Fruit fly (Drosophila melanogaster): Measurements from ENCODE around the gene CG42394.
A peak's percentile ranks its signal among the peaks of the same experiment; 100 is the strongest.

The CG42394 gene

dm6 chr3R:10872148-10872783 is 22.6 kb downstream of the CG42394 start, which contains the start of gene Fdh:
Gene Fdh, minus strand, starts transcription at chr3R:10872381.
- no peak for TF ChIP-seq gt (GFP tag; IDR thresholded peaks at IDR 0.05)
- peak; percentile 84 for TF ChIP-seq CoRest (tag; optimal IDR thresholded peaks at IDR 0.05)
- peak; percentile 9 for TF ChIP-seq CG10543 (GFP tag; optimal IDR thresholded peaks at IDR 0.05)
- TF ChIP-seq dmrt11E (tag; optimal IDR thresholded peaks at IDR 0.05), result peak; percentile 79
- no peak for TF ChIP-seq trh (GFP tag; optimal IDR thresholded peaks at IDR 0.05)
- TF ChIP-seq tgo (GFP tag; IDR thresholded peaks at IDR 0.05), result peak; percentile 41; the same call in 2 of the 3 replicates
- TF ChIP-seq CG8290 (GFP tag; optimal IDR thresholded peaks at IDR 0.05), result peak; percentile 89
- peak; percentile 47 to 81 for TF ChIP-seq CG8290 (tag; optimal IDR thresholded peaks at IDR 0.05)
- peak; percentile 61 for TF ChIP-seq CG13296 (GFP tag; optimal IDR thresholded peaks at IDR 0.05)
- no peak for TF ChIP-seq Gug (GFP tag; IDR thresholded peaks at IDR 0.05)
- TF ChIP-seq pfk (GFP tag; optimal IDR thresholded peaks at IDR 0.05), result no peak
- TF ChIP-seq CG4730 (GFP tag; IDR thresholded peaks at IDR 0.05), result no peak
- no peak for TF ChIP-seq en (GFP tag; optimal IDR thresholded peaks at IDR 0.05)
- peak; percentile 54 for TF ChIP-seq unpg (GFP tag; optimal IDR thresholded peaks at IDR 0.05)
- peak; percentile 55 for TF ChIP-seq bab2 (GFP tag; optimal IDR thresholded peaks at IDR 0.05)
- TF ChIP-seq Hr3 (GFP tag; optimal IDR thresholded peaks at IDR 0.05), result peak; percentile 11
- no peak for TF ChIP-seq mirr (GFP tag; optimal IDR thresholded peaks at IDR 0.05)
- no peak for TF ChIP-seq CG42726 (GFP tag; IDR thresholded peaks at IDR 0.05; ENCODE audit: partially characterized antibody)
- TF ChIP-seq CG10147 (GFP tag; optimal IDR thresholded peaks at IDR 0.05), result peak; percentile 58
- TF ChIP-seq Fer3 (tag; optimal IDR thresholded peaks at IDR 0.05), result peak; percentile 69
- TF ChIP-seq Hey (tag; optimal IDR thresholded peaks at IDR 0.05), result no peak
- peak; percentile 6 for TF ChIP-seq Jarid2 (GFP tag; optimal IDR thresholded peaks at IDR 0.05)
- TF ChIP-seq D19B (GFP tag; optimal IDR thresholded peaks at IDR 0.05), result no peak
- no peak for TF ChIP-seq CG2875 (GFP tag; optimal IDR thresholded peaks at IDR 0.05)
- TF ChIP-seq grau (tag; optimal IDR thresholded peaks at IDR 0.05), result peak; percentile 66
- peak; percentile 4 for TF ChIP-seq zfh2 (GFP tag; optimal IDR thresholded peaks at IDR 0.05)
- no peak for TF ChIP-seq zf30C (GFP tag; optimal IDR thresholded peaks at IDR 0.05)
- no peak for TF ChIP-seq CG5953 (GFP tag; IDR thresholded peaks at IDR 0.05)
- no peak for TF ChIP-seq usp (GFP tag; optimal IDR thresholded peaks at IDR 0.05)
- no peak for TF ChIP-seq psq (GFP tag; optimal IDR thresholded peaks at IDR 0.05)
- no peak for TF ChIP-seq CG14860 (GFP tag; IDR thresholded peaks at IDR 0.05; ENCODE audit: partially characterized antibody)
- peak; percentile 66 for TF ChIP-seq CG9727 (GFP tag; optimal IDR thresholded peaks at IDR 0.05)
- TF ChIP-seq kay (GFP tag; optimal IDR thresholded peaks at IDR 0.05), result no peak
- peak; percentile 80 for TF ChIP-seq CG2712 (tag; optimal IDR thresholded peaks at IDR 0.05)
- no peak for TF ChIP-seq HmgD (GFP tag; optimal IDR thresholded peaks at IDR 0.05)
- TF ChIP-seq tin (GFP tag; optimal IDR thresholded peaks at IDR 0.05), result peak; percentile 55
- TF ChIP-seq CG18011 (GFP tag; optimal IDR thresholded peaks at IDR 0.05), result peak; percentile 8
- TF ChIP-seq nom (GFP tag; optimal IDR thresholded peaks at IDR 0.05), result peak; percentile 51
- TF ChIP-seq Ssrp (tag; optimal IDR thresholded peaks at IDR 0.05), result peak; percentile 47
- TF ChIP-seq CG32772 (GFP tag; IDR thresholded peaks at IDR 0.05), result no peak
- TF ChIP-seq CG10209 (GFP tag; optimal IDR thresholded peaks at IDR 0.05), result peak; percentile 44
- TF ChIP-seq CG10321 (GFP tag; IDR thresholded peaks at IDR 0.05), result no peak
- peak; percentile 31; the same call in 1 of the 2 replicates for TF ChIP-seq E2f1 (GFP tag; IDR thresholded peaks at IDR 0.05)
- peak; percentile 5 for TF ChIP-seq salm (tag; optimal IDR thresholded peaks at IDR 0.05)
- peak; percentile 35 for TF ChIP-seq ind (GFP tag; optimal IDR thresholded peaks at IDR 0.05)
- TF ChIP-seq pb (GFP tag; optimal IDR thresholded peaks at IDR 0.05), result no peak
- peak; percentile 80 for TF ChIP-seq CG13775 (GFP tag; optimal IDR thresholded peaks at IDR 0.05)
- TF ChIP-seq CG12659 (GFP tag; optimal IDR thresholded peaks at IDR 0.05), result peak; percentile 72
- no peak for TF ChIP-seq dm (GFP tag; optimal IDR thresholded peaks at IDR 0.05)
- peak; percentile 6 for TF ChIP-seq Usf (GFP tag; optimal IDR thresholded peaks at IDR 0.05)

All from whole organism, embryonic.